Fruit fly (Drosophila melanogaster): ENCODE measurements around the gene Cpr78Cc.

The Cpr78Cc gene

dm6 chr3L:21334999-21335631, 34.7 kb downstream of the Cpr78Cc start, which contains the start of gene Tsr1:
Gene Tsr1 (plus strand): TSS chr3L:21335215.
- no peak for TF ChIP-seq noc (tag; optimal IDR thresholded peaks at IDR 0.05)

- TF ChIP-seq noc (tag; optimal IDR thresholded peaks at IDR 0.05), result no peak
These were observed 42.2 kb downstream of the Cpr78Cc start for dm6 chr3L:21342592-21342991.

- no peak for TF ChIP-seq noc (tag; optimal IDR thresholded peaks at IDR 0.05)
These were observed 43.1 kb downstream of the Cpr78Cc start, which contains the start of the genes Tbc1d8-9 and CG32436 for dm6 chr3L:21343254-21344083. Gene Tbc1d8-9 (minus strand): TSS chr3L:21343716. Gene CG32436 (plus strand): TSS chr3L:21344033.

- TF ChIP-seq noc (tag; optimal IDR thresholded peaks at IDR 0.05), result no peak
These were observed 46.2 kb downstream of the Cpr78Cc start for dm6 chr3L:21346463-21347196.

dm6 chr3L:21347197-21347831, 46.9 kb downstream of the Cpr78Cc start:
- no peak for TF ChIP-seq noc (tag; optimal IDR thresholded peaks at IDR 0.05)

dm6 chr3L:21348983-21349432, 48.6 kb downstream of the Cpr78Cc start, which contains the start of gene ebd2:
Gene ebd2 (minus strand): TSS chr3L:21349288.
- TF ChIP-seq noc (tag; optimal IDR thresholded peaks at IDR 0.05), result no peak
